Worm (Caenorhabditis elegans): ENCODE results near the gene hlh-25.
A peak's percentile ranks its signal among the peaks of the same experiment; 100 is the strongest.
"Not testable (repeated sequence)": the region's sequence is repeated elsewhere in the genome, so short reads cannot be mapped to it uniquely, and the experiment has no call there.

hlh-25 gene

ce11 chrII:5527841-5528240 is 7.2 kb upstream of the hlh-25 start, which contains the start of gene ZK177.1:
TSS of gene ZK177.1 (plus strand) at chrII:5528141.
- no peak for TF ChIP-seq dve-1 (tag; optimal IDR thresholded peaks at IDR 0.05; ENCODE audit: insufficient read depth)
- TF ChIP-seq F26F4.8 (GFP tag; conservative IDR thresholded peaks at IDR 0.05), result no peak
- TF ChIP-seq nhr-28 (tag; optimal IDR thresholded peaks at IDR 0.05), result no peak
- no peak for TF ChIP-seq daf-16 (GFP tag; optimal IDR thresholded peaks at IDR 0.05)
- TF ChIP-seq daf-16 (tag; optimal IDR thresholded peaks at IDR 0.05), result no peak
- no peak for TF ChIP-seq mdt-29 (GFP tag; IDR thresholded peaks at IDR 0.05)
- TF ChIP-seq daf-12 (tag; optimal IDR thresholded peaks at IDR 0.05), result no peak
- no peak for TF ChIP-seq zag-1 (tag; optimal IDR thresholded peaks at IDR 0.05)

DNA sequence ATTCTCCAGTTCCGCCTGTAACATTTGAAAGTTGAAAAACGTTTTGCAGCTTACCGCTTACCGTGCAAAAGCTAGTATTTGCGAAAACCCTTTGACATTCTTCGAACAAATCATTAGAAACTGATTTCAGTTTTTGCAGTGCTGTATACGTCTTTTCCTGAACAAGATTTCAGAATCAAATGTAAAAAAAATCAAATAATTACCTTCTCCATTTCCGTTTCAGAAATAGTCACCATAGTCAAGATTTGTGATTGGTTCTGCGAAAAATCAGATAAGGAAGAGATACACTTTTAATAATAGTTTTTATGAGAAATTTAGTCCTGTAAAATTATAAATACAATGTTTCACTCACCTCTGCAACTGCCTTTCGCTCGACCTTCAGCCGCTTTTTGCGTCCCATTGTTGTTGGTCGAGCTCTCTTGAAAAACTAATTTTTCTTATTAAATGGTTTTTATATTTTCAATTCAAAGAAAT is 3.1 kb upstream of the hlh-25 start, which contains the start of gene C17C3.9:
C17C3.9 (minus strand) TSS at position 424 of the 474 bp plus-strand sequence.
- TF ChIP-seq zfp-3 (GFP tag; conservative IDR thresholded peaks at IDR 0.05), result no peak
- TF ChIP-seq unc-62 (GFP tag; optimal IDR thresholded peaks at IDR 0.05 in 1 of 2), result peak in 1 of 2 experiments; percentile 91
- TF ChIP-seq unc-62 (tag; optimal IDR thresholded peaks at IDR 0.05), result no peak

DNA sequence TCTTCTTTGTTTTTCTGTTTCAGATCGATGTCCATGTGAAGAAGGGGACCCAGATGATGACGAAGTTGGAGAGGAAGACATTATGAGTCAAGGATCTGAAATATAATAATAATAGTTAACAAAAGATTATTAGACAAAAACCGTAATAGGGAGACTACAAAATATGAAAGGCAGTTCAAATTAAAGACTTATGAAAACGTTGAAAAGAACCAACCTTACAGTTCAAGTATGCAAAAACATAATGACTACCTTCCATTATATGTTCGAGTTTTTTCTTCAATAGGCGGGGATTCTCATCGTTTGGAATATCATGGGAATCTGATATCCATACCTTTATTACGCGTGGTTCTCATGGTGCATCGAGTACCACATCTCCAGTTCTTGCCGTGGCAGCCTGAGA is 1.4 kb upstream of the hlh-25 start, which contains the start of gene hlh-26:
hlh-26 (minus strand) TSS at position 101 of the 400 bp plus-strand sequence.
- no peak for TF ChIP-seq tra-1 (GFP tag; IDR thresholded peaks at IDR 0.05)
- no peak for TF ChIP-seq rbr-2 (tag; optimal IDR thresholded peaks at IDR 0.05)
- TF ChIP-seq spr-3 (GFP tag; optimal IDR thresholded peaks at IDR 0.05), result no peak

ce11 chrII:5537078-5537477 is 2.0 kb downstream of the hlh-25 start:
- TF ChIP-seq pqm-1 (tag; optimal IDR thresholded peaks at IDR 0.05), result no peak
- no peak for TF ChIP-seq ZK337.2 (GFP tag; IDR thresholded peaks at IDR 0.05)
- no peak for TF ChIP-seq fkh-10 (GFP tag; optimal IDR thresholded peaks at IDR 0.05)
- no peak for TF ChIP-seq mxl-2 (GFP tag; conservative IDR thresholded peaks at IDR 0.05)
- no peak for TF ChIP-seq Y48G9A.11 (GFP tag; IDR thresholded peaks at IDR 0.05)
- TF ChIP-seq skn-1 (tag; optimal IDR thresholded peaks at IDR 0.05), result no peak
- TF ChIP-seq snpc-1.2 (GFP tag; IDR thresholded peaks at IDR 0.05), result no peak
- TF ChIP-seq spr-1 (tag; optimal IDR thresholded peaks at IDR 0.05), result peak; percentile 65
- TF ChIP-seq aha-1 (tag), result no peak
- TF ChIP-seq ceh-82 (tag; optimal IDR thresholded peaks at IDR 0.05), result no peak
- no peak for TF ChIP-seq spr-3 (GFP tag; optimal IDR thresholded peaks at IDR 0.05)
- TF ChIP-seq lin-29 (GFP tag; IDR thresholded peaks at IDR 0.05), result no peak
- TF ChIP-seq nhr-6 (tag; optimal IDR thresholded peaks at IDR 0.05), result no peak
- TF ChIP-seq dpl-1 (GFP tag; optimal IDR thresholded peaks at IDR 0.05), result no peak
- TF ChIP-seq zfp-3 (GFP tag; conservative IDR thresholded peaks at IDR 0.05), result no peak
- no peak for TF ChIP-seq nhr-237 (tag; optimal IDR thresholded peaks at IDR 0.05)
- peak; percentile 61 for TF ChIP-seq T20F7.1 (GFP tag; optimal IDR thresholded peaks at IDR 0.05)

DNA sequence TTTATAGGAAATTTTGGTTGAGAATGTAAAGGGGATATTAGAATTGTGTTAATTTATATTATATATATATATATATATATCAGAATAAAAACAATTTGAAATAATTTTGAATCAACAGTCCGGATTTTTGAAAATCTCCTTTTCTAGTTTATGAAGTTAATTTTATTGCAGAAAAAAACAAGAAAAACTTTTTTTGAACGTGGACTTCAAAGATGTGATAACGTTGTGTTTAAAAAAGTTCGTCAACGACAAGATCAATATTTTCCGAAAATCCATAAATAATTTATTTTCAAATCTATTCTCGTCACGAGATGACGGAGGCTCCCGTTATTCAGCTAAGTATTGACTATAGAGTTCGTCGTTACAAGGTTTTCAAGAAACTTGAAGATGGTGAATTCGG is 2.5 kb downstream of the hlh-25 start, which contains the start of gene C17C3.11:
C17C3.11 (plus strand) TSS at position 301 of the 400 bp plus-strand sequence.
- no peak for TF ChIP-seq lin-13 (GFP tag; optimal IDR thresholded peaks at IDR 0.05)
- no peak for TF ChIP-seq madf-5 (GFP tag; IDR thresholded peaks at IDR 0.05)
- no peak for TF ChIP-seq php-3 (GFP tag; IDR thresholded peaks at IDR 0.05)
- TF ChIP-seq snpc-1.2 (GFP tag; IDR thresholded peaks at IDR 0.05), result no peak

- TF ChIP-seq aha-1 (tag); tag-97 (GFP tag; IDR thresholded peaks at IDR 0.05); zag-1 (tag; optimal IDR thresholded peaks at IDR 0.05): not testable (repeated sequence)
Measured at ce11 chrII:5540113-5540512, 5.1 kb downstream of the hlh-25 start, which contains the start of gene hlh-27. TSS of gene hlh-27 (minus strand) at chrII:5540213.
